Worm (Caenorhabditis elegans): ENCODE data around the gene emb-30.
A peak's percentile ranks its signal among the peaks of the same experiment; 100 is the strongest.
"Not testable (repeated sequence)": the region's sequence is repeated elsewhere in the genome, so short reads cannot be mapped to it uniquely, and the experiment has no call there.

The emb-30 gene

DNA sequence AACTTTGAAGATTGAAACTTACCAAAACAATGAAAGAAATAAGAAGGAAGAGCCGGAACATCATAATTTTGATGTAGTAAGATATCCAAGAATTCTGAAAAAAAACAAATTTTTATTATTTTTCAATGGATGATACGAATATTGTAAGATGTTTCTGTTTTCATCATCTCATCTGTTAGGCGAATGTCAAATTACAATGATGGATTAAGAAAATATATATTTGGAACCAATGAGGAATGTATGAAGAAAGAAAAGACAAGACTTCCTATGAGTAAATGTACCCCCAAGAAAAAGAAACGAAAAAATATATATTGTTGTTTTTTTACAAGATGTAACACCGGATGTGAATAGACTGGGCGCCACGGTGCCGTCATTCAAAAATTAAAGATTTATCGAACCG, 15.0 kb downstream of the emb-30 start, which contains the start of gene T26G10.5:
T26G10.5 (minus strand) TSS at position 101 of the 400 bp plus-strand sequence.
- TF ChIP-seq tbx-2 (tag; optimal IDR thresholded peaks at IDR 0.05): no peak
- no peak for TF ChIP-seq nhr-76 (tag; optimal IDR thresholded peaks at IDR 0.05)
- TF ChIP-seq nhr-43 (tag; optimal IDR thresholded peaks at IDR 0.05; ENCODE audit: poor library complexity, severe bottlenecking): no peak
- TF ChIP-seq lin-39 (tag; optimal IDR thresholded peaks at IDR 0.05): no peak
- TF ChIP-seq nhr-77 (tag; optimal IDR thresholded peaks at IDR 0.05): no peak
- no peak for TF ChIP-seq daf-12 (tag; optimal IDR thresholded peaks at IDR 0.05)
- no peak for TF ChIP-seq ztf-4 (tag; optimal IDR thresholded peaks at IDR 0.05)
- TF ChIP-seq nfya-1 (tag; optimal IDR thresholded peaks at IDR 0.05; ENCODE audit: insufficient read depth): no peak
- no peak for TF ChIP-seq pha-4 (tag; optimal IDR thresholded peaks at IDR 0.05)
- TF ChIP-seq nhr-25 (tag; optimal IDR thresholded peaks at IDR 0.05): no peak
- TF ChIP-seq aly-2 (tag; optimal IDR thresholded peaks at IDR 0.05): no peak
- no peak for TF ChIP-seq ZK546.5 (tag; optimal IDR thresholded peaks at IDR 0.05)
- no peak for TF ChIP-seq eor-1 (tag; optimal IDR thresholded peaks at IDR 0.05)
- no peak for TF ChIP-seq elt-1 (tag; optimal IDR thresholded peaks at IDR 0.05)
- no peak for TF ChIP-seq ztf-11 (tag; optimal IDR thresholded peaks at IDR 0.05)
- TF ChIP-seq mdl-1 (tag; optimal IDR thresholded peaks at IDR 0.05): no peak
- TF ChIP-seq nhr-67 (tag; optimal IDR thresholded peaks at IDR 0.05): no peak
- TF ChIP-seq lsy-12 (tag; optimal IDR thresholded peaks at IDR 0.05): no peak

- TF ChIP-seq nhr-43 (tag; optimal IDR thresholded peaks at IDR 0.05; ENCODE audit: poor library complexity, severe bottlenecking); nhr-67 (tag; optimal IDR thresholded peaks at IDR 0.05); mml-1 (tag; optimal IDR thresholded peaks at IDR 0.05): not testable (repeated sequence)
Measured at ce11 chrIII:9420231-9420630, 21.0 kb downstream of the emb-30 start, which contains the start of gene T26G10.4. Gene T26G10.4, plus strand, starts transcription at chrIII:9420531.

ce11 chrIII:9413340-9413739, 27.9 kb downstream of the emb-30 start, which contains the start of gene T26G10.3:
Gene T26G10.3, minus strand, starts transcription at chrIII:9413440.
- TF ChIP-seq ama-1 (optimal IDR thresholded peaks at IDR 0.05) (no peak), nhr-237 (tag; optimal IDR thresholded peaks at IDR 0.05) (no peak), skn-1 (tag; optimal IDR thresholded peaks at IDR 0.05) (no peak), elt-2 (tag; optimal IDR thresholded peaks at IDR 0.05) (no peak), egl-27 (tag; optimal IDR thresholded peaks at IDR 0.05) (no peak), daf-12 (tag; optimal IDR thresholded peaks at IDR 0.05) (no peak), eor-1 (tag; optimal IDR thresholded peaks at IDR 0.05) (no peak), jun-1 (tag; optimal IDR thresholded peaks at IDR 0.05) (no peak), ztf-11 (tag; optimal IDR thresholded peaks at IDR 0.05) (no peak), ceh-28 (tag; optimal IDR thresholded peaks at IDR 0.05) (no peak), ceh-16 (tag; optimal IDR thresholded peaks at IDR 0.05) (no peak), fkh-2 (tag; optimal IDR thresholded peaks at IDR 0.05) (no peak), sea-2 (GFP tag; optimal IDR thresholded peaks at IDR 0.05) (no peak), lin-15B (tag; optimal IDR thresholded peaks at IDR 0.05) (no peak), ZK546.5 (tag; optimal IDR thresholded peaks at IDR 0.05) (no peak), tbx-2 (tag; optimal IDR thresholded peaks at IDR 0.05) (no peak)

DNA sequence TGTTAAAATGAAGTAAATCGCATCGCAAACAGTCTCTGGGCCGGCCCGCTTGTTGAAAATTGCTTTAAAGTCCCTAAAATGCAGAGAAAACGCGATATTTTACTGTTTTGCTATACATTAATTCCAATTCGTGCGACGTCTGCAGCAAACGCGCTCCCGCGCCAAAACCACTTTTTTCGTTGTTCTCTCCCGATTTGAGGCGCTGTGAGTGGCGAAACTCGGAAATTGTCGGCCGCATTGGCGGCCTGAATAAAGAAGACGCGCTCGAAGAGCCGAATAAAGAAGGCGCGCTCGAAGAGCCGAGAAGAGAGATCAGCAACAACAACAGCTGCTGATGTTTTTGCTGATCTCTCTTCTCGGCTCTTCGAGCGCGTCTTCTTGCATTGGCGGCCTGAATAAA, 33.0 kb downstream of the emb-30 start:
- TF ChIP-seq snpc-4 (tag; optimal IDR thresholded peaks at IDR 0.05) (peak; percentile 90), lin-15B (tag; optimal IDR thresholded peaks at IDR 0.05) (peak; percentile 24)

- TF ChIP-seq pha-4 (tag; optimal IDR thresholded peaks at IDR 0.05) (peak; percentile 40), ama-1 (optimal IDR thresholded peaks at IDR 0.05) (no peak), nhr-28 (tag; optimal IDR thresholded peaks at IDR 0.05) (no peak), elt-3 (tag; optimal IDR thresholded peaks at IDR 0.05) (no peak), nhr-67 (tag; optimal IDR thresholded peaks at IDR 0.05) (no peak), ztf-11 (tag; optimal IDR thresholded peaks at IDR 0.05) (no peak), zag-1 (tag; optimal IDR thresholded peaks at IDR 0.05) (no peak), fkh-10 (GFP tag; optimal IDR thresholded peaks at IDR 0.05) (peak; percentile 7), jun-1 (tag; optimal IDR thresholded peaks at IDR 0.05) (peak; percentile 19), nfya-1 (tag; optimal IDR thresholded peaks at IDR 0.05; ENCODE audit: insufficient read depth) (peak; percentile 73), elt-1 (tag; optimal IDR thresholded peaks at IDR 0.05) (no peak), ztf-4 (tag; optimal IDR thresholded peaks at IDR 0.05) (no peak), ceh-9 (tag; optimal IDR thresholded peaks at IDR 0.05) (no peak), fos-1 (tag; optimal IDR thresholded peaks at IDR 0.05) (no peak), lsy-12 (tag; optimal IDR thresholded peaks at IDR 0.05) (peak; percentile 9), egl-5 (tag; optimal IDR thresholded peaks at IDR 0.05) (no peak), eor-1 (tag; optimal IDR thresholded peaks at IDR 0.05) (no peak), skn-1 (tag; optimal IDR thresholded peaks at IDR 0.05) (peak; percentile 31), nhr-77 (tag; optimal IDR thresholded peaks at IDR 0.05) (peak; percentile 52), nhr-237 (tag; optimal IDR thresholded peaks at IDR 0.05) (no peak), mml-1 (tag; optimal IDR thresholded peaks at IDR 0.05) (no peak), sea-2 (GFP tag; optimal IDR thresholded peaks at IDR 0.05) (no peak), unc-62 (GFP tag; optimal IDR thresholded peaks at IDR 0.05) (no peak), pqm-1 (tag; optimal IDR thresholded peaks at IDR 0.05) (peak; percentile 19), hmg-11 (tag; optimal IDR thresholded peaks at IDR 0.05) (peak; percentile 30), ceh-82 (tag; optimal IDR thresholded peaks at IDR 0.05) (no peak), mdl-1 (tag; optimal IDR thresholded peaks at IDR 0.05) (no peak), nhr-43 (tag; optimal IDR thresholded peaks at IDR 0.05; ENCODE audit: poor library complexity, severe bottlenecking) (peak; percentile 59), nhr-23 (tag; optimal IDR thresholded peaks at IDR 0.05) (peak; percentile 61), ZK546.5 (tag; optimal IDR thresholded peaks at IDR 0.05) (no peak)
Measured at ce11 chrIII:9406600-9406999, 34.7 kb downstream of the emb-30 start, which contains the start of gene T26G10.1. Gene T26G10.1, minus strand, starts transcription at chrIII:9406641.
